Worm (Caenorhabditis elegans): ENCODE results near the gene Y110A2AL.3.

The Y110A2AL.3 gene

DNA sequence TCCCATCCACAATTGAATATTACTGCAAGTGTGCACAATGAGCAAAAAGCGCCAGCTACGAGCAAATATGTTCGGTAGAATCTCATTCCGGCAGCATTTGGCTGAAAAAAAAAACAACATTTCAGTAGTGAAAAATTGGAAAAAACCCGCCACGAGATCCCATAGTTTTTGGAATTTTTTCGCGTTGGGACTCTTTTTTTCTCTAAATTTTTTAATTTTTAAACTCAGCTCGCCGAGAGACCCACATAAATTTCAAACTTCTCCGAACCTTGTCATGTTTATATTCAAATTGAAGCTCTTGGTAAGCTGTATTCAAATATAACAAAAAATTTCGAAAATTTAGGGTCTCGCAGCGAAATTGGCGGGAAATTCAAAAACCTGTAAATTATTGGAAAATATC lies 27.4 kb downstream of the Y110A2AL.3 start, which contains the start of gene sqv-2:
Gene sqv-2, minus strand, starts transcription at position 101 of the 400 bp plus-strand sequence.
- TF ChIP-seq ceh-100 (GFP tag; IDR thresholded peaks at IDR 0.05): no peak
- no peak for TF ChIP-seq F33H1.4 (GFP tag; IDR thresholded peaks at IDR 0.05)
- no peak for TF ChIP-seq sptf-2 (GFP tag; optimal IDR thresholded peaks at IDR 0.05)
- TF ChIP-seq hlh-12 (tag; optimal IDR thresholded peaks at IDR 0.05): no peak
- TF ChIP-seq nhr-120 (GFP tag; IDR thresholded peaks at IDR 0.05): no peak
- no peak for TF ChIP-seq nfya-1 (tag; optimal IDR thresholded peaks at IDR 0.05; ENCODE audit: borderline replicate concordance, insufficient read depth)
- no peak for TF ChIP-seq ztf-26 (tag; optimal IDR thresholded peaks at IDR 0.05)
- TF ChIP-seq F52B5.7 (tag; optimal IDR thresholded peaks at IDR 0.05): no peak
- TF ChIP-seq aptf-2 (GFP tag; conservative IDR thresholded peaks at IDR 0.05): no peak
- no peak for TF ChIP-seq nhr-179 (tag; optimal IDR thresholded peaks at IDR 0.05)
- TF ChIP-seq Y79H2A.3 (GFP tag; conservative IDR thresholded peaks at IDR 0.05): no peak
- TF ChIP-seq zim-3 (tag; optimal IDR thresholded peaks at IDR 0.05): no peak
- no peak for TF ChIP-seq ceh-27 (GFP tag; optimal IDR thresholded peaks at IDR 0.05)
- no peak for TF ChIP-seq B0261.1 (tag; optimal IDR thresholded peaks at IDR 0.05)
- no peak for TF ChIP-seq ceh-91 (GFP tag; IDR thresholded peaks at IDR 0.05)
- TF ChIP-seq chd-7 (tag; optimal IDR thresholded peaks at IDR 0.05): no peak
- no peak for TF ChIP-seq Y53F4B.3 (GFP tag; IDR thresholded peaks at IDR 0.05)
- TF ChIP-seq mcd-1 (GFP tag; IDR thresholded peaks at IDR 0.05): no peak
- no peak for TF ChIP-seq egl-18 (GFP tag; IDR thresholded peaks at IDR 0.05)

DNA sequence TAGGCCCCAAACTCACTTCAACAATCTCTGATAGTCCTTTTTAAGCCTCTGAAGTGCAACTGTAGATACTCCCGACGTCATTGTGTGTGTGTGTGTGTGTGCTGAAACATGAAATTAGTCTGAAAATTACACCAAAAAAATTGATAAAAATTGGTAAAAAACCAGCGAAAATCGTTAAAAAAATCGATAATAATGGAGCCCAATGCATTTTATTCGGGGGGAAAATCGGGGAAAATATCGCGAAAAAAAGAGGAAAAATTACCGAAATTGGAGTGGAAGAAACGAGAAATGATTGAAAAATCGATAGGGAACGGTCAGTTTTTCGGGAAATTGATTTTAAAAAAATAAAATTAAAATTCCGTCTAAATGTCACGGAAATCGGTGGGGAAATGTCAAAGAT lies 33.4 kb downstream of the Y110A2AL.3 start, which contains the start of gene ubc-26:
Gene ubc-26, minus strand, starts transcription at position 101 of the 400 bp plus-strand sequence.
- TF ChIP-seq attf-3 (GFP tag; conservative IDR thresholded peaks at IDR 0.05) (no peak), repo-1 (tag; optimal IDR thresholded peaks at IDR 0.05) (no peak), madf-6 (GFP tag; IDR thresholded peaks at IDR 0.05) (no peak), nhr-179 (tag; optimal IDR thresholded peaks at IDR 0.05) (no peak), ceh-79 (tag; optimal IDR thresholded peaks at IDR 0.05) (no peak), ztf-18 (tag; optimal IDR thresholded peaks at IDR 0.05) (no peak), B0261.1 (tag; optimal IDR thresholded peaks at IDR 0.05) (no peak), B0336.3 (GFP tag; IDR thresholded peaks at IDR 0.05) (no peak), ama-1 (optimal IDR thresholded peaks at IDR 0.05) (no peak), ama-1 (GFP tag; optimal IDR thresholded peaks at IDR 0.05) (no peak), nhr-120 (GFP tag; IDR thresholded peaks at IDR 0.05) (no peak), tlf-1 (GFP tag; optimal IDR thresholded peaks at IDR 0.05) (no peak), ceh-91 (GFP tag; IDR thresholded peaks at IDR 0.05) (no peak), dpff-1 (tag; optimal IDR thresholded peaks at IDR 0.05) (no peak), mel-28 (tag; optimal IDR thresholded peaks at IDR 0.05; ENCODE audit: borderline replicate concordance) (no peak), rec-8 (tag; optimal IDR thresholded peaks at IDR 0.05) (no peak), rpc-1 (optimal IDR thresholded peaks at IDR 0.05) (no peak), rpc-1 (tag; optimal IDR thresholded peaks at IDR 0.05) (no peak)

DNA sequence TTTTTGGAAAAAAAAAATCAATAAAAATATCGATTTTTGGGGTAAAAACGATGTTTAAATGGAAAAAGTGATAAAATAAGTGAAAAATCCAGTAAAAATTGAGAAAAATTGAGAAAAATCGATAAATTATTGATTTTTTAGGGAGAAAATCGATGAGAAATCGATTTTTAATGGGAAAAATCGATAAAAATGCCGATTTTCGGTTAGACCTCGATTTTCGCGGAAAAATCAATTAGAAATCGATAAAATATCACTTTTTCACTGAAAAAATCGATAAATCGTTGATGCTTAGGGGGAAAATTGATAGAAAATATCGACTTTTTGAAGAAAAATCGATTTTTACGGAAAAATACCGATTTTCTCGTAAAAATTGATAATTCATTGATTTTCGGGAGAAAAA lies 34.3 kb downstream of the Y110A2AL.3 start:
- TF ChIP-seq him-1 (tag; optimal IDR thresholded peaks at IDR 0.05) (no peak), hmg-1.2 (GFP tag; IDR thresholded peaks at IDR 0.05) (no peak), bed-1 (GFP tag; IDR thresholded peaks at IDR 0.05) (no peak), let-526 (GFP tag; IDR thresholded peaks at IDR 0.05) (no peak), B0261.1 (tag; optimal IDR thresholded peaks at IDR 0.05) (no peak), ceh-58 (GFP tag; IDR thresholded peaks at IDR 0.05) (no peak), attf-5 (GFP tag; optimal IDR thresholded peaks at IDR 0.05) (no peak)
